Fruit fly (Drosophila melanogaster) whole organism, wandering third instar larva: ENCODE results near the gene CG15414.

ENCODE experiments used
- Abd-B ChIP-seq: fragments of >200 bp; optimal IDR thresholded peaks from 2 replicates; lab custom pipeline; 2017; ENCODE audit warnings: missing biosample characterization, missing genetic modification characterization
- CG32264 ChIP-seq: fragments of 200-800 bp; sonication (Bioruptor generic); optimal IDR thresholded peaks from 2 replicates; lab custom pipeline; 2016; ENCODE audit warnings: missing biosample characterization, missing genetic modification characterization
- CrebA ChIP-seq: fragments of 200-800 bp; sonication (Bioruptor generic); optimal IDR thresholded peaks from 2 replicates; lab custom pipeline; 2016; ENCODE audit warnings: missing biosample characterization, mild to moderate bottlenecking, missing genetic modification characterization, borderline replicate concordance
- Dfd ChIP-seq: fragments of >200 bp; optimal IDR thresholded peaks from 2 replicates; lab custom pipeline; 2017; ENCODE audit warnings: missing biosample characterization, missing genetic modification characterization
- Dif ChIP-seq: fragments of 200-275, 200-300 bp; sonication (Bioruptor generic); optimal IDR thresholded peaks from 2 replicates; lab custom pipeline; 2018; ENCODE audit warnings: missing biosample characterization, missing genetic modification characterization; ENCODE audit not compliant: partially characterized antibody
- GATAd ChIP-seq: sonication (Bioruptor generic); optimal IDR thresholded peaks from 2 replicates; lab custom pipeline; 2016; ENCODE audit warnings: missing biosample characterization, missing genetic modification characterization
- HLH106 ChIP-seq: fragments of 200-800 bp; optimal IDR thresholded peaks from 3 replicates; lab custom pipeline; 2019; ENCODE audit warnings: missing biosample characterization, mild to moderate bottlenecking, missing genetic modification characterization, moderate library complexity
- Hr78 ChIP-seq: fragments of >200 bp; optimal IDR thresholded peaks from 2 replicates; lab custom pipeline; 2017; ENCODE audit warnings: missing biosample characterization, missing genetic modification characterization
- Hr83 ChIP-seq: fragments of 200-300 bp; sonication (Bioruptor generic); optimal IDR thresholded peaks from 2 replicates; lab custom pipeline; 2016; ENCODE audit warnings: missing biosample characterization, mild to moderate bottlenecking, missing genetic modification characterization, moderate library complexity; ENCODE audit not compliant: poor library complexity, severe bottlenecking
- Jra ChIP-seq: sonication (Bioruptor generic); optimal IDR thresholded peaks from 2 replicates; lab custom pipeline; 2016; ENCODE audit warnings: missing biosample characterization, missing genetic modification characterization
- Mio ChIP-seq: sonication (Bioruptor generic); optimal IDR thresholded peaks from 2 replicates; lab custom pipeline; 2016; ENCODE audit warnings: missing biosample characterization, missing genetic modification characterization
- Myc ChIP-seq: fragments of >200 bp; optimal IDR thresholded peaks from 2 replicates; lab custom pipeline; 2017
- N ChIP-seq: fragments of >200 bp; optimal IDR thresholded peaks from 2 replicates; lab custom pipeline; 2018; ENCODE audit warnings: missing biosample characterization, missing external identifiers, missing genetic modification characterization
- Vsx2 ChIP-seq: fragments of 200-300, 225-300 bp; sonication (Bioruptor generic); optimal IDR thresholded peaks from 2 replicates; lab custom pipeline; 2018; ENCODE audit warnings: missing biosample characterization, missing genetic modification characterization; ENCODE audit not compliant: partially characterized antibody
- br ChIP-seq: fragments of 200-800 bp; sonication (Bioruptor generic); optimal IDR thresholded peaks from 2 replicates; lab custom pipeline; 2016; ENCODE audit warnings: missing biosample characterization, missing genetic modification characterization
- brk ChIP-seq: fragments of 200-800 bp; sonication (Bioruptor generic); optimal IDR thresholded peaks from 2 replicates; lab custom pipeline; 2016; ENCODE audit warnings: missing biosample characterization, mild to moderate bottlenecking, missing genetic modification characterization
- dl ChIP-seq, 2 experiments: fragments of 175-275, 200-275 bp in 1 of 2; fragments of 200-275 bp in 1 of 2; sonication (Bioruptor generic); optimal IDR thresholded peaks; lab custom pipeline; 2018; ENCODE audit warnings: mild to moderate bottlenecking in 2 of 2, missing biosample characterization in 2 of 2, missing genetic modification characterization in 2 of 2, moderate library complexity in 2 of 2; ENCODE audit not compliant: partially characterized antibody in 2 of 2, insufficient read depth in 1 of 2
- ey ChIP-seq: fragments of 200-800 bp; sonication (Bioruptor generic); optimal IDR thresholded peaks from 2 replicates; lab custom pipeline; 2016; ENCODE audit warnings: missing biosample characterization, missing genetic modification characterization
- foxo ChIP-seq, 2 experiments: fragments of 200-800 bp; sonication (Bioruptor generic); optimal IDR thresholded peaks; 2 replicates in 1 of 2; 3 replicates in 1 of 2; lab custom pipeline; 2016 to 2017; ENCODE audit warnings: missing biosample characterization in 2 of 2, missing genetic modification characterization in 2 of 2
- fru ChIP-seq: fragments of 200-800 bp; sonication (Bioruptor generic); optimal IDR thresholded peaks from 3 replicates; lab custom pipeline; 2016; ENCODE audit warnings: missing biosample characterization, mild to moderate bottlenecking, missing genetic modification characterization
- h ChIP-seq: fragments of 200-800 bp; sonication (Bioruptor generic); optimal IDR thresholded peaks from 3 replicates; lab custom pipeline; 2016; ENCODE audit warnings: missing biosample characterization, mild to moderate bottlenecking, missing genetic modification characterization
- jim ChIP-seq: fragments of 175-275, 200-325 bp; sonication (Bioruptor generic); optimal IDR thresholded peaks from 2 replicates; lab custom pipeline; 2016; ENCODE audit warnings: missing biosample characterization, mild to moderate bottlenecking, missing genetic modification characterization
- lola ChIP-seq: fragments of >200 bp; optimal IDR thresholded peaks from 2 replicates; lab custom pipeline; 2017; ENCODE audit warnings: missing biosample characterization, missing genetic modification characterization
- pan ChIP-seq: fragments of >200 bp; optimal IDR thresholded peaks from 2 replicates; lab custom pipeline; 2017
- psq ChIP-seq: fragments of 200-800 bp; sonication (Bioruptor generic); optimal IDR thresholded peaks from 3 replicates; lab custom pipeline; 2017; ENCODE audit warnings: missing biosample characterization, mild to moderate bottlenecking, missing genetic modification characterization, moderate library complexity
- rgr ChIP-seq: fragments of 200-800 bp; sonication (Bioruptor generic); optimal IDR thresholded peaks from 3 replicates; lab custom pipeline; 2016; ENCODE audit warnings: missing biosample characterization, mild to moderate bottlenecking, missing genetic modification characterization
- sage ChIP-seq: fragments of 200-800 bp; sonication (Bioruptor generic); optimal IDR thresholded peaks from 2 replicates; lab custom pipeline; 2016; ENCODE audit warnings: missing biosample characterization, mild to moderate bottlenecking, missing genetic modification characterization
- sv ChIP-seq: fragments of 200-800 bp; sonication (Bioruptor generic); optimal IDR thresholded peaks from 3 replicates; lab custom pipeline; 2016; ENCODE audit warnings: missing biosample characterization, missing genetic modification characterization
- tai ChIP-seq: sonication (Bioruptor generic); optimal IDR thresholded peaks from 2 replicates; lab custom pipeline; 2016; ENCODE audit warnings: missing biosample characterization, missing genetic modification characterization
- usp ChIP-seq: fragments of >200 bp; optimal IDR thresholded peaks from 2 replicates; lab custom pipeline; 2017; ENCODE audit warnings: missing biosample characterization, missing genetic modification characterization
- woc ChIP-seq: sonication (Bioruptor generic); optimal IDR thresholded peaks from 2 replicates; lab custom pipeline; 2016; ENCODE audit warnings: missing biosample characterization, mild to moderate bottlenecking, missing genetic modification characterization

CG15414 gene

DNA sequence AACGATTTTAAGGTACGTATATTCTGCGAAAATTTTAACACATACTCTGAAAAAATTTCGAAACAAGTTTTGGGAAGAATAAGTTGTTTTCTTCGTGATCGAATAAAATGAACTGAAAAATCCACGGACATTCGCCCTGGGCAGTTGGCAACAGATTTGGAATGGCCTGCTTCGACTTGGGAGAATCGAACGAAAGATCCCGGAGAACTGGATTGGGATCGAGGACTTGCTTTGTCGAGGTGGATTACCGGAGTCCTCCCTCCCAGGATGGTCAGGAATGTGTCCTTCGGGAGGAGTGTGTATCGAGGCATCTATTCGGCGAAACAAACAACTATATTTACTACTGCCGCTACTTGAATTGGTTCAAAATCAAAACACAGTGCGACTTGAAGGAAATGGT, 28.7 kb upstream of the CG15414 start, which contains the start of the genes CG3213 and CG8851:
Gene CG3213 (minus strand): TSS at position 101 of the 400 bp plus-strand sequence.
Gene CG8851 (plus strand): TSS at position 127 of the 400 bp plus-strand sequence.
- TF ChIP-seq Hr78 (GFP tag; lab: Kevin White, UChicago): no peak
- TF ChIP-seq foxo (GFP tag; optimal IDR thresholded peaks at IDR 0.05; lab: Kevin White, UChicago): no peak
- no peak for TF ChIP-seq CrebA (GFP tag; lab: Kevin White, UChicago)
- TF ChIP-seq dl (GFP tag; optimal IDR thresholded peaks at IDR 0.05; lab: Kevin White, UChicago; ENCODE audit: insufficient read depth in 1 of 2, partially characterized antibody in 2 of 2): no peak
- no peak for TF ChIP-seq Dif
- TF ChIP-seq tai (GFP tag; lab: Kevin White, UChicago): no peak
- TF ChIP-seq br (GFP tag; lab: Kevin White, UChicago): no peak
- no peak for TF ChIP-seq ey (GFP tag; lab: Kevin White, UChicago)
- no peak for TF ChIP-seq brk
- no peak for TF ChIP-seq Jra (GFP tag; lab: Kevin White, UChicago)
- no peak for TF ChIP-seq psq
- TF ChIP-seq Hr83 (GFP tag; lab: Kevin White, UChicago): no peak
- no peak for TF ChIP-seq usp (GFP tag; lab: Kevin White, UChicago)
- no peak for TF ChIP-seq fru (GFP tag; lab: Kevin White, UChicago)
- TF ChIP-seq woc (GFP tag; lab: Kevin White, UChicago): no peak
- TF ChIP-seq lola (GFP tag; lab: Kevin White, UChicago): no peak
- TF ChIP-seq sage (GFP tag; lab: Kevin White, UChicago): no peak
- no peak for TF ChIP-seq GATAd (GFP tag; lab: Kevin White, UChicago)

DNA sequence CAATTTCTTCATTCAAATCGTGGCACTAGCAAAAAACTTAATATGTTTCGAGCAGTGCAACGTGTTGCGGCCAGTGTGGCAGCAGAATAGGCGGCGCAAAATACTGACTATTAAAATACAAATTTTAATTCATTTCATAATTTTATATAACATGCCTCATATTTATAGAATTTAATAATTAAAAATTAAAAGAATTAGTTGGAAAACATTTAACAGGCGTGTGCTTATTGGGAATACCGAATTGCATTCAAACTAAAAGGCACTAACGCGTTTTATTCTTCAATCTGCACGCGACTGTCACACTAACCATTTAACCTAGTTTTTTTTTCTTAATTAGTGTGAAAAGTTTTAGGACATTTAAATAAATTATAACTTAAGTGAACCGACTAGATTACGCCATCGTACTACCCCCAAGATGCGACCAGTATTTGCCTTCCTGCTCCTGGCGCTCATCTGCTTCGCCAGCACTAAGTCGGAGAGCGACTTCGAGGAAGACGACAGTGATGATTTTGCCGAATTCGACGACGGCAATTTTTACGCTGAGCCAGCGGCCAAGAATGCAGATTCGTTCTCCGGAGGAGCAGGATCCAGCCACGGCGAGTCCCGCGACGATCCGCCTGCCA, 23.8 kb upstream of the CG15414 start, which contains the start of the genes LeuRS and CG17593:
Gene LeuRS (minus strand): TSS at position 88 of the 623 bp plus-strand sequence.
Gene CG17593 (plus strand): TSS at position 304 of the 623 bp plus-strand sequence.
- TF ChIP-seq Abd-B (no peak), Mio (GFP tag; lab: Kevin White, UChicago) (no peak), Myc (lab: Kevin White, UChicago) (peak; percentile 33), br (GFP tag; lab: Kevin White, UChicago) (no peak), Dfd (GFP tag; lab: Kevin White, UChicago) (no peak), Hr78 (GFP tag; lab: Kevin White, UChicago) (no peak)

DNA sequence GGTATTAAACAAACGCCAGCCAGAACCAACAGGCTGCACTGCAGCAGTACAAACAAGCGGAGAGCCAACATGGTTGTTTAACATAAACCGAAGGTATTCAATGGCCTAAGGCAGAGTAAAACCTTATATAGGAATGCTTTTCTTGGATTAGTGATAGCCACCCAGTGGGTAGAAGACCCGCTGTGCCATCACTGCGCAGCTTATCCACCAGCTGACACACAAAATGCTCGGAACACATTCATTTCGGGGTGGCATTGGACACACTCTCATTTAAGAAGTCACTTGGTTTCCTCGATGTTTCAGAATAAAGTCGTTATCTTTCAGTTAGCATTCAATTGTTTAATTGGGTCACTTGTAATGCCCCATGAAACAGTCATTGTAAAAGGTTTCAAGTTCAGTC, 19.1 kb upstream of the CG15414 start, which contains the start of gene CG31954:
Gene CG31954 (minus strand): TSS at position 101 of the 400 bp plus-strand sequence.
- no peak for TF ChIP-seq tai (GFP tag; lab: Kevin White, UChicago)
- TF ChIP-seq Abd-B: no peak
- no peak for TF ChIP-seq sage (GFP tag; lab: Kevin White, UChicago)
- no peak for TF ChIP-seq HLH106
- TF ChIP-seq GATAd (GFP tag; lab: Kevin White, UChicago): no peak
- no peak for TF ChIP-seq rgr (GFP tag; lab: Kevin White, UChicago)
- TF ChIP-seq h (GFP tag; lab: Kevin White, UChicago): no peak
- no peak for TF ChIP-seq jim (GFP tag; lab: Kevin White, UChicago)
- TF ChIP-seq N: no peak
- TF ChIP-seq Vsx2: no peak
- no peak for TF ChIP-seq foxo (GFP tag; optimal IDR thresholded peaks at IDR 0.05; lab: Kevin White, UChicago)
- TF ChIP-seq sv (GFP tag; lab: Kevin White, UChicago): no peak
- no peak for TF ChIP-seq pan
- TF ChIP-seq CG32264 (GFP tag; lab: Kevin White, UChicago): no peak
- no peak for TF ChIP-seq brk
- no peak for TF ChIP-seq Myc (lab: Kevin White, UChicago)

DNA sequence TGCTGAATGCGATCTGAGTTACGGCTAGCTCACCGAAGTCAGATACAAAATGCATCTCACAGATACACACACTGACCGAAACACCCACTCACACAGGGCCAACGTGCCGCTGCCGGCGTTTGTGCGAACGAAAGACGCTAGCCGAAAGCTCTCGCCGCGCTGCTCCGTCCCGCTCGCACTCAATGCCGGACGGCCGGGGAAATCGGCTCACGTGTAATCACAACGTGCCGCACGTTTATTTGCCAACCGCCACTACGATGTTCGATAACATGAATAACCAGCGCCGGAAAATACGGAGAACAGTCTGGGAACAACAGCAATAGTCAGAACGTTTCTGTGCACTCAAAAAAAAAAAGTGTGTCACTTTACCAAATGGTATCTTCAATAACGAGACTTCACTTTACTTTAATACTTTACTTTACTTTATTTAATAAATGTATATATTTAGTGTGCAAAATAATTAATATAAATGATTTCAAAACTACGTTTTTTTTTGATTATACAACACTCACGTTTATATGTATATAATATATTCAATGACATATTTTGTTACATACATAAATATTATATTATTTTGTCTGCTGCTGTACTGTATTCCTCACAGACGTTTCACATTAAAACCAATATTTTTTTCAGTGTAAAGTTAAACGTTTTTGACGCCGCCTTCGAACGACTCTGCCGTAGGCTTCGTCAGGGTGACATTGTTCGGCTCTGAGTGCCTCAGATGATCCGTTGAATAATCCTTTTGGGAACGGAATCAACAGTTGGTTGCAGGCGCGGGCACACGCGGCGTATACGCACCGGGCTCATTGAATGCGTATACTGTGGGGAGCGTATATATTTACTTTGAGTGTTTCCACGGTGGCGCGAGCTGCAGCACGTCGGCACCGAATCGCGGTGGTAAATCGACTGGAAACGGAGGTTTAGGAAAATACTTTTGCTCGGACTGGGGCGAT, 16.6 kb upstream of the CG15414 start, which contains the start of gene tim:
Gene tim (minus strand): TSS at position 911 of the 956 bp plus-strand sequence.
- TF ChIP-seq Jra (GFP tag; lab: Kevin White, UChicago) (no peak), ey (GFP tag; lab: Kevin White, UChicago) (no peak), Vsx2 (no peak)
